Fruit fly (Drosophila melanogaster) whole organism, embryonic: ENCODE results near the gene Dus1.

Experiments used
- B-H2 ChIP-seq: fragments of 200-800 bp; sonication (Bioruptor generic); optimal IDR thresholded peaks from 2 replicates; lab custom pipeline; 2018; ENCODE audit warnings: missing biosample characterization, mild to moderate bottlenecking, missing genetic modification characterization
- Bgb ChIP-seq: fragments of 200-800 bp; sonication (Bioruptor generic); IDR thresholded peaks from 2 replicates; pipeline ENCODE4 v1.3.6; 2022; ENCODE audit warnings: missing biosample characterization, missing genetic modification characterization; ENCODE audit not compliant: partially characterized antibody
- Blimp-1 ChIP-seq: fragments of 200-800 bp; sonication (Bioruptor generic); optimal IDR thresholded peaks from 3 replicates; lab custom pipeline; 2018; ENCODE audit warnings: missing biosample characterization, missing genetic modification characterization, mild to moderate bottlenecking, moderate library complexity, missing genetic modification reagents
- Bteb2 ChIP-seq: fragments of 200-800 bp; sonication (Bioruptor generic); optimal IDR thresholded peaks from 2 replicates; lab custom pipeline; 2016; ENCODE audit warnings: missing biosample characterization, missing genetic modification characterization
- CG1233 ChIP-seq: fragments of 200-800 bp; sonication (Bioruptor generic); optimal IDR thresholded peaks from 4 replicates; lab custom pipeline; 2018; ENCODE audit warnings: missing biosample characterization, mild to moderate bottlenecking, missing genetic modification characterization
- CG12391 ChIP-seq: fragments of 200-800 bp; sonication (Bioruptor generic); optimal IDR thresholded peaks from 3 replicates; lab custom pipeline; 2018; ENCODE audit warnings: missing biosample characterization, mild to moderate bottlenecking, missing genetic modification characterization, moderate library complexity
- CG12769 ChIP-seq: fragments of 200-800 bp; sonication (Bioruptor generic); optimal IDR thresholded peaks from 2 replicates; lab custom pipeline; 2019; ENCODE audit warnings: missing biosample characterization, mild to moderate bottlenecking, missing genetic modification characterization, moderate library complexity
- CG13287 ChIP-seq: fragments of 200-800 bp; sonication (Bioruptor generic); IDR thresholded peaks from 2 replicates; pipeline ENCODE4 v1.3.6; 2022; ENCODE audit warnings: missing biosample characterization, missing genetic modification characterization; ENCODE audit not compliant: partially characterized antibody
- CG13296 ChIP-seq: fragments of 200-800 bp; sonication (Bioruptor generic); optimal IDR thresholded peaks from 3 replicates; lab custom pipeline; 2018; ENCODE audit warnings: missing biosample characterization, mild to moderate bottlenecking, missing genetic modification characterization
- CG13624 ChIP-seq: fragments of 200-800 bp; sonication (Bioruptor generic); optimal IDR thresholded peaks from 2 replicates; lab custom pipeline; 2016; ENCODE audit warnings: missing biosample characterization, missing genetic modification characterization
- CG14050 ChIP-seq: fragments of 200-800 bp; sonication (Bioruptor generic); IDR thresholded peaks from 3 replicates; pipeline ENCODE4 v1.3.6; 2022; ENCODE audit warnings: missing biosample characterization, missing genetic modification characterization
- CG15269 ChIP-seq: fragments of 200-800 bp; sonication (Bioruptor generic); optimal IDR thresholded peaks from 2 replicates; lab custom pipeline; 2018; ENCODE audit warnings: missing biosample characterization, mild to moderate bottlenecking, missing genetic modification characterization, moderate library complexity
- CG17829 ChIP-seq: fragments of 200-800 bp; optimal IDR thresholded peaks from 2 replicates; lab custom pipeline; 2019; ENCODE audit warnings: missing biosample characterization, mild to moderate bottlenecking, missing genetic modification characterization, moderate library complexity
- CG31441 ChIP-seq: fragments of 200-800 bp; sonication (Bioruptor generic); IDR thresholded peaks from 2 replicates; pipeline ENCODE4 v1.3.6; 2022; ENCODE audit warnings: missing biosample characterization, missing genetic modification characterization
- CG32767 ChIP-seq: fragments of 200-800 bp; sonication (Bioruptor generic); IDR thresholded peaks from 2 replicates; pipeline ENCODE4 v1.3.6; 2022; ENCODE audit warnings: missing biosample characterization, missing genetic modification characterization
- CG32772 ChIP-seq: fragments of 200-800 bp; sonication (Bioruptor generic); IDR thresholded peaks from 2 replicates; pipeline ENCODE4 v1.3.6; 2022; ENCODE audit warnings: missing biosample characterization, missing genetic modification characterization
- CG4730 ChIP-seq: fragments of 200-800 bp; sonication (Bioruptor generic); IDR thresholded peaks from 2 replicates; pipeline ENCODE4 v1.3.6; 2022; ENCODE audit warnings: missing biosample characterization, missing genetic modification characterization
- CG4820 ChIP-seq: fragments of 200-800 bp; sonication (Bioruptor generic); optimal IDR thresholded peaks from 3 replicates; lab custom pipeline; 2016; ENCODE audit warnings: missing biosample characterization, missing genetic modification characterization
- CG9437 ChIP-seq: fragments of 200-800 bp; sonication (Bioruptor generic); optimal IDR thresholded peaks from 2 replicates; lab custom pipeline; 2018; ENCODE audit warnings: missing biosample characterization, mild to moderate bottlenecking, missing genetic modification characterization
- Mrtf ChIP-seq: fragments of 200-800 bp; sonication (Bioruptor generic); IDR thresholded peaks from 3 replicates; pipeline ENCODE4 v1.3.6; 2022; ENCODE audit warnings: missing biosample characterization, missing genetic modification characterization
- NFAT ChIP-seq: fragments of 200-800 bp; sonication (Bioruptor generic); IDR thresholded peaks from 2 replicates; pipeline ENCODE4 v1.3.6; 2022; ENCODE audit warnings: missing biosample characterization, missing genetic modification characterization
- Opbp ChIP-seq: fragments of 200-800 bp; sonication (Bioruptor generic); IDR thresholded peaks from 3 replicates; pipeline ENCODE4 v1.3.6; 2022; ENCODE audit warnings: missing biosample characterization, missing genetic modification characterization; ENCODE audit not compliant: partially characterized antibody
- Scr ChIP-seq: fragments of 200-800 bp; sonication (Bioruptor generic); IDR thresholded peaks from 2 replicates; pipeline ENCODE4 v1.3.6; 2022; ENCODE audit warnings: missing biosample characterization, missing genetic modification characterization; ENCODE audit not compliant: partially characterized antibody
- Six4 ChIP-seq: fragments of 200-800 bp; sonication (Bioruptor generic); optimal IDR thresholded peaks from 2 replicates; lab custom pipeline; 2016; ENCODE audit warnings: missing biosample characterization, missing genetic modification characterization
- Sry-β ChIP-seq: fragments of 200-800 bp; sonication (Bioruptor generic); optimal IDR thresholded peaks from 2 replicates; lab custom pipeline; 2018; ENCODE audit warnings: missing biosample characterization, mild to moderate bottlenecking, missing genetic modification characterization, moderate library complexity
- ac ChIP-seq: fragments of 200-800 bp; sonication (Bioruptor generic); optimal IDR thresholded peaks from 3 replicates; lab custom pipeline; 2017; ENCODE audit warnings: missing biosample characterization, mild to moderate bottlenecking, missing genetic modification characterization
- bowl ChIP-seq: fragments of 200-800 bp; sonication (Bioruptor generic); IDR thresholded peaks from 2 replicates; pipeline ENCODE4 v1.3.6; 2022; ENCODE audit warnings: missing biosample characterization, missing genetic modification characterization
- btn ChIP-seq: fragments of 200-800 bp; sonication (Bioruptor generic); optimal IDR thresholded peaks from 2 replicates; lab custom pipeline; 2016; ENCODE audit warnings: missing biosample characterization, missing genetic modification characterization
- chinmo ChIP-seq: fragments of 200-800 bp; sonication (Bioruptor generic); IDR thresholded peaks from 4 replicates; pipeline ENCODE4 v1.3.6; 2022; ENCODE audit warnings: missing biosample characterization, missing genetic modification characterization; ENCODE audit not compliant: partially characterized antibody
- chm ChIP-seq: fragments of 200-800 bp; sonication (Bioruptor generic); IDR thresholded peaks from 2 replicates; pipeline ENCODE4 v1.3.6; 2022; ENCODE audit warnings: missing biosample characterization, missing genetic modification characterization
- corto ChIP-seq: fragments of 200-800 bp; sonication (Bioruptor generic); optimal IDR thresholded peaks from 2 replicates; lab custom pipeline; 2016; ENCODE audit warnings: missing biosample characterization, mild to moderate bottlenecking, missing genetic modification characterization, moderate library complexity
- eyg ChIP-seq: fragments of 200-800 bp; sonication (Bioruptor generic); optimal IDR thresholded peaks from 3 replicates; lab custom pipeline; 2016; ENCODE audit warnings: missing biosample characterization, missing genetic modification characterization
- fd3F ChIP-seq: fragments of 200-800 bp; sonication (Bioruptor generic); optimal IDR thresholded peaks from 2 replicates; lab custom pipeline; 2018; ENCODE audit warnings: missing biosample characterization, mild to moderate bottlenecking, missing genetic modification characterization, moderate library complexity
- gcm2 ChIP-seq: fragments of 200-800 bp; sonication (Bioruptor generic); optimal IDR thresholded peaks from 2 replicates; lab custom pipeline; 2016; ENCODE audit warnings: missing biosample characterization, missing genetic modification characterization
- gfzf ChIP-seq: fragments of 200-800 bp; sonication (Bioruptor generic); optimal IDR thresholded peaks from 2 replicates; lab custom pipeline; 2016; ENCODE audit warnings: missing biosample characterization, mild to moderate bottlenecking, missing genetic modification characterization, moderate library complexity
- gt ChIP-seq: fragments of 200-800 bp; sonication (Bioruptor generic); IDR thresholded peaks from 2 replicates; pipeline ENCODE4 v1.3.6; 2022; ENCODE audit warnings: missing biosample characterization, missing genetic modification characterization
- lilli ChIP-seq: fragments of 200-800 bp; sonication (Bioruptor generic); optimal IDR thresholded peaks from 3 replicates; lab custom pipeline; 2016; ENCODE audit warnings: missing biosample characterization, missing genetic modification characterization
- lov ChIP-seq, 2 experiments: fragments of 200-800 bp in 1 of 2; fragments of >200 bp in 1 of 2; sonication (Bioruptor generic) in 1 of 2; IDR thresholded peaks in 1 of 2; optimal IDR thresholded peaks in 1 of 2; 2 replicates in 1 of 2; 3 replicates in 1 of 2; pipeline versions ENCODE4 v1.3.6 to Lab custom; 2017 to 2022; ENCODE audit warnings: missing biosample characterization in 1 of 2, missing genetic modification characterization in 1 of 2
- maf-S ChIP-seq: fragments of 200-800 bp; sonication (Bioruptor generic); optimal IDR thresholded peaks from 2 replicates; lab custom pipeline; 2016; ENCODE audit warnings: missing biosample characterization, missing genetic modification characterization
- nom ChIP-seq: fragments of 200-800 bp; sonication (Bioruptor generic); optimal IDR thresholded peaks from 2 replicates; lab custom pipeline; 2017; ENCODE audit warnings: missing biosample characterization, missing genetic modification characterization, mild to moderate bottlenecking, moderate library complexity, missing genetic modification reagents
- phol ChIP-seq: fragments of 200-800 bp; sonication (Bioruptor generic); optimal IDR thresholded peaks from 3 replicates; lab custom pipeline; 2018; ENCODE audit warnings: missing biosample characterization, mild to moderate bottlenecking, missing genetic modification characterization, moderate library complexity
- ranshi ChIP-seq: fragments of 200-800 bp; sonication (Bioruptor generic); IDR thresholded peaks from 2 replicates; pipeline ENCODE4 v1.3.6; 2022; ENCODE audit warnings: missing biosample characterization, missing genetic modification characterization
- sc ChIP-seq, 3 experiments: fragments of >200 bp in 2 of 3; fragments of 200-800 bp in 1 of 3; sonication (Bioruptor generic) in 1 of 3; optimal IDR thresholded peaks; 2 replicates in 2 of 3; 3 replicates in 1 of 3; lab custom pipeline; 2017; ENCODE audit warnings: mild to moderate bottlenecking in 1 of 3, missing biosample characterization in 1 of 3, missing genetic modification characterization in 1 of 3, missing genetic modification reagents in 1 of 3
- sens-2 ChIP-seq: fragments of 200-800 bp; sonication (Bioruptor generic); IDR thresholded peaks from 2 replicates; pipeline ENCODE4 v1.3.6; 2022; ENCODE audit warnings: missing biosample characterization, missing genetic modification characterization
- slbo ChIP-seq: fragments of 200-800 bp; sonication (Bioruptor generic); IDR thresholded peaks from 2 replicates; pipeline ENCODE4 v1.3.6; 2022; ENCODE audit warnings: missing biosample characterization, missing genetic modification characterization
- sqz ChIP-seq: fragments of 200-800 bp; sonication (Bioruptor generic); optimal IDR thresholded peaks from 3 replicates; lab custom pipeline; 2018; ENCODE audit warnings: missing biosample characterization, mild to moderate bottlenecking, missing genetic modification characterization
- tio ChIP-seq: fragments of 200-800 bp; sonication (Bioruptor generic); optimal IDR thresholded peaks from 2 replicates; lab custom pipeline; 2017; ENCODE audit warnings: missing biosample characterization, missing genetic modification characterization, inconsistent platforms
- trh ChIP-seq: fragments of 200-800 bp; sonication (Bioruptor generic); optimal IDR thresholded peaks from 2 replicates; lab custom pipeline; 2016; ENCODE audit warnings: missing biosample characterization, missing genetic modification characterization
- tx ChIP-seq: fragments of 200-800 bp; sonication (Bioruptor generic); optimal IDR thresholded peaks from 2 replicates; lab custom pipeline; 2016; ENCODE audit warnings: missing biosample characterization, missing genetic modification characterization

The Dus1 gene

dm6 chr2L:305646-306045 lies 34.1 kb upstream of the Dus1 start, which contains the start of gene Plc21C (continued):
- TF ChIP-seq Sry-β (GFP tag; lab: Kevin White, UChicago) = peak; percentile 49
- peak; percentile 69 for TF ChIP-seq CG17829 (tag; lab: Kevin White, UChicago)
- peak; percentile 44 for TF ChIP-seq CG13287
- TF ChIP-seq tx (GFP tag; lab: Kevin White, UChicago) = peak; percentile 33
- peak; percentile 35 for TF ChIP-seq CG15269 (tag; lab: Kevin White, UChicago)
- TF ChIP-seq sens-2 (GFP tag; lab: Robert Waterston, UW) = no peak
- TF ChIP-seq Blimp-1 = peak; percentile 24
- peak; percentile 52 for TF ChIP-seq CG12769 (tag; lab: Kevin White, UChicago)
- TF ChIP-seq bowl (GFP tag; lab: Robert Waterston, UW) = no peak
- TF ChIP-seq CG4730 = no peak
- TF ChIP-seq fd3F = no peak
- no peak for TF ChIP-seq trh (GFP tag; lab: Kevin White, UChicago)
- TF ChIP-seq B-H2 (GFP tag; lab: Kevin White, UChicago) = peak; percentile 49
- no peak for TF ChIP-seq CG14050 (GFP tag; lab: Robert Waterston, UW)
- no peak for TF ChIP-seq chinmo (GFP tag; lab: Robert Waterston, UW)
- TF ChIP-seq CG1233 (GFP tag; lab: Kevin White, UChicago) = no peak
- no peak for TF ChIP-seq corto
- TF ChIP-seq phol (tag; lab: Kevin White, UChicago) = peak; percentile 68
- TF ChIP-seq gcm2 (GFP tag; lab: Kevin White, UChicago) = peak; percentile 27
- TF ChIP-seq tio (GFP tag; lab: Kevin White, UChicago) = no peak
- TF ChIP-seq chm = no peak
- TF ChIP-seq nom (GFP tag; lab: Kevin White, UChicago) = no peak
- peak; percentile 70 for TF ChIP-seq CG13624 (GFP tag; lab: Kevin White, UChicago)
- peak; percentile 71 for TF ChIP-seq lilli (GFP tag; lab: Kevin White, UChicago)
- no peak for TF ChIP-seq Six4 (GFP tag; lab: Kevin White, UChicago)
- TF ChIP-seq slbo (GFP tag; lab: Robert Waterston, UW) = peak; percentile 62
- TF ChIP-seq ac (GFP tag; lab: Kevin White, UChicago) = no peak
- no peak for TF ChIP-seq Mrtf
- no peak for TF ChIP-seq lov (optimal IDR thresholded peaks at IDR 0.05; lab: Kevin White, UChicago)
- no peak for TF ChIP-seq lov (GFP tag; IDR thresholded peaks at IDR 0.05; lab: Robert Waterston, UW)
- TF ChIP-seq CG4820 (GFP tag; lab: Kevin White, UChicago) = peak; percentile 7
- TF ChIP-seq gt (GFP tag; lab: Robert Waterston, UW) = no peak
- no peak for TF ChIP-seq CG13296 (GFP tag; lab: Kevin White, UChicago)
- TF ChIP-seq CG32767 (GFP tag; lab: Robert Waterston, UW) = no peak
- TF ChIP-seq gfzf (GFP tag; lab: Kevin White, UChicago) = peak; percentile 93
- no peak for TF ChIP-seq sc (optimal IDR thresholded peaks at IDR 0.05; lab: Kevin White, UChicago)
- no peak for TF ChIP-seq sc (GFP tag; optimal IDR thresholded peaks at IDR 0.05; lab: Kevin White, UChicago)
- TF ChIP-seq eyg (GFP tag; lab: Kevin White, UChicago) = no peak
- TF ChIP-seq CG31441 = 0 out of 2 replicates have a peak, but pooled peaks have one; percentile 46
- TF ChIP-seq CG32772 (GFP tag; lab: Robert Waterston, UW) = no peak
- TF ChIP-seq CG9437 = peak; percentile 23
- peak; percentile 65 for TF ChIP-seq CG12391
- 0 out of 2 replicates have a peak, but pooled peaks have one; percentile 29 for TF ChIP-seq NFAT (GFP tag; lab: Robert Waterston, UW)
- TF ChIP-seq Scr (GFP tag; lab: Robert Waterston, UW) = peak; percentile 42; the same call in 1 of the 2 replicates
- peak; percentile 32 for TF ChIP-seq Bteb2 (GFP tag; lab: Kevin White, UChicago)
- TF ChIP-seq Opbp (GFP tag; lab: Robert Waterston, UW) = peak; percentile 53; the same call in 2 of the 3 replicates
- no peak for TF ChIP-seq btn
- TF ChIP-seq sqz (GFP tag; lab: Kevin White, UChicago) = no peak
- no peak for TF ChIP-seq ranshi
- TF ChIP-seq Bgb (GFP tag; lab: Robert Waterston, UW) = peak; percentile 43; the same call in 1 of the 2 replicates
- TF ChIP-seq maf-S (GFP tag; lab: Kevin White, UChicago) = no peak
